Worm (Caenorhabditis elegans) whole organism, L4 larva: ENCODE measurements around the gene F23B2.10.
A peak's percentile ranks its signal among the peaks of the same experiment; 100 is the strongest.

Source experiments
- F44E2.7 ChIP-seq: fragments of 200-800 bp; sonication (Bioruptor generic); IDR thresholded peaks from 2 replicates; pipeline ENCODE4 v2.1.2; 2022; ENCODE audit warnings: missing genetic modification characterization, missing compliant biosample characterization
- R02D3.7 ChIP-seq: fragments of 150-350 bp; sonication (generic microtip); optimal IDR thresholded peaks from 3 replicates; lab custom pipeline; 2014; ENCODE audit warnings: missing biosample characterization, missing genetic modification characterization
- T20F7.1 ChIP-seq: fragments of 200-800 bp; sonication (Bioruptor generic); optimal IDR thresholded peaks from 2 replicates; lab custom pipeline; 2018; ENCODE audit warnings: mild to moderate bottlenecking, missing genetic modification characterization, missing compliant biosample characterization
- Y48G9A.11 ChIP-seq: fragments of 200-800 bp; sonication (Bioruptor generic); IDR thresholded peaks from 2 replicates; pipeline ENCODE4 v1.3.6; 2022; ENCODE audit warnings: missing genetic modification reagents, missing genetic modification characterization, missing compliant biosample characterization
- Y5F2A.4 ChIP-seq: fragments of 200-800 bp; sonication (Bioruptor generic); optimal IDR thresholded peaks from 2 replicates; lab custom pipeline; 2018; ENCODE audit warnings: mild to moderate bottlenecking, missing genetic modification characterization, missing compliant biosample characterization
- Y75B8A.6 ChIP-seq: fragments of 200-800 bp; sonication (Bioruptor generic); IDR thresholded peaks from 2 replicates; pipeline ENCODE4 v1.3.6; 2022; ENCODE audit warnings: missing genetic modification reagents, missing genetic modification characterization, missing compliant biosample characterization
- aha-1 ChIP-seq: fragments of 150-350 bp; peaks from one replicate; lab custom pipeline; 2014; ENCODE audit warnings: missing biosample characterization, missing genetic modification characterization
- aly-2 ChIP-seq: sonication (generic microtip); optimal IDR thresholded peaks from 2 replicates; lab custom pipeline; 2018; ENCODE audit warnings: missing biosample characterization, missing genetic modification characterization
- ceh-28 ChIP-seq: fragments of 150-350 bp; optimal IDR thresholded peaks from 2 replicates; lab custom pipeline; 2014; ENCODE audit warnings: missing biosample characterization, missing genetic modification reagents, missing genetic modification characterization
- ceh-82 ChIP-seq: sonication (generic microtip); optimal IDR thresholded peaks from 2 replicates; lab custom pipeline; 2017; ENCODE audit warnings: missing biosample characterization, missing genetic modification characterization
- ctbp-1 ChIP-seq: fragments of 200-800 bp; sonication (Bioruptor generic); IDR thresholded peaks from 2 replicates; pipeline ENCODE4 v1.3.6; 2022; ENCODE audit warnings: missing genetic modification reagents, missing genetic modification characterization, missing compliant biosample characterization
- daf-12 ChIP-seq: fragments of 150-350 bp; optimal IDR thresholded peaks from 2 replicates; lab custom pipeline; 2014; ENCODE audit warnings: missing biosample characterization, missing genetic modification reagents, missing genetic modification characterization
- daf-16 ChIP-seq, 3 experiments: sonication (generic microtip); optimal IDR thresholded peaks; 2 replicates each; lab custom pipeline; 2016 to 2017; ENCODE audit warnings: missing genetic modification characterization in 3 of 3, missing genetic modification reagents in 3 of 3, mild to moderate bottlenecking in 2 of 3, missing compliant biosample characterization in 2 of 3, missing biosample characterization in 1 of 3, moderate library complexity in 1 of 3
- dmd-6 ChIP-seq: fragments of 200-800 bp; sonication (Bioruptor generic); IDR thresholded peaks from 2 replicates; pipeline ENCODE4 v1.3.6; 2022; ENCODE audit warnings: missing genetic modification reagents, missing genetic modification characterization, missing compliant biosample characterization
- egl-43 ChIP-seq: fragments of 200-800 bp; sonication (Bioruptor generic); IDR thresholded peaks from 2 replicates; pipeline ENCODE4 v1.3.6; 2022; ENCODE audit warnings: missing genetic modification reagents, missing genetic modification characterization, missing compliant biosample characterization
- fkh-10 ChIP-seq: fragments of 150-350 bp; optimal IDR thresholded peaks from 2 replicates; lab custom pipeline; 2014; ENCODE audit warnings: missing biosample characterization, missing genetic modification reagents, missing genetic modification characterization
- gei-8 ChIP-seq: fragments of 200-800 bp; sonication (Bioruptor generic); optimal IDR thresholded peaks from 2 replicates; lab custom pipeline; 2018; ENCODE audit warnings: mild to moderate bottlenecking, missing genetic modification characterization, missing compliant biosample characterization
- hlh-11 ChIP-seq: fragments of 200-800 bp; sonication (Bioruptor generic); optimal IDR thresholded peaks from 2 replicates; lab custom pipeline; 2018; ENCODE audit warnings: mild to moderate bottlenecking, missing genetic modification characterization, missing compliant biosample characterization
- hmg-1.1 ChIP-seq: fragments of 200-800 bp; sonication (Bioruptor generic); IDR thresholded peaks from 2 replicates; pipeline ENCODE4 v1.3.6; 2022; ENCODE audit warnings: missing genetic modification reagents, missing genetic modification characterization, missing compliant biosample characterization
- lin-1 ChIP-seq: fragments of 200-800 bp; sonication (Bioruptor generic); IDR thresholded peaks from 2 replicates; pipeline ENCODE4 v1.3.6; 2022; ENCODE audit warnings: missing genetic modification reagents, missing genetic modification characterization, missing compliant biosample characterization
- lin-15B ChIP-seq: fragments of 150-350 bp; sonication (generic microtip); optimal IDR thresholded peaks from 3 replicates; lab custom pipeline; 2014; ENCODE audit warnings: missing biosample characterization, missing genetic modification characterization
- lin-38 ChIP-seq: fragments of 200-800 bp; sonication (Bioruptor generic); IDR thresholded peaks from 2 replicates; pipeline ENCODE4 v1.3.6; 2022; ENCODE audit warnings: missing genetic modification reagents, missing genetic modification characterization, missing compliant biosample characterization
- lin-39 ChIP-seq: fragments of 150-350 bp; optimal IDR thresholded peaks from 2 replicates; lab custom pipeline; 2014; ENCODE audit warnings: missing biosample characterization, missing genetic modification reagents, missing genetic modification characterization
- madf-5 ChIP-seq, 2 experiments: fragments of 200-800 bp; sonication (Bioruptor generic); IDR thresholded peaks; 2 replicates each; pipeline ENCODE4 v1.3.6; 2022; ENCODE audit warnings: missing compliant biosample characterization in 2 of 2, missing genetic modification characterization in 2 of 2
- mep-1 ChIP-seq: fragments of 150-350 bp; sonication (generic microtip); optimal IDR thresholded peaks from 3 replicates; lab custom pipeline; 2014; ENCODE audit warnings: missing biosample characterization, missing genetic modification characterization
- mxl-2 ChIP-seq: fragments of 200-800 bp; sonication (Bioruptor generic); conservative IDR thresholded peaks from 2 replicates; pipeline ENCODE4 v1.3.6; 2022; ENCODE audit warnings: missing genetic modification reagents, missing genetic modification characterization, missing compliant biosample characterization
- mxl-3 ChIP-seq: fragments of 200-800 bp; sonication (Bioruptor generic); optimal IDR thresholded peaks from 2 replicates; lab custom pipeline; 2018; ENCODE audit warnings: mild to moderate bottlenecking, missing genetic modification characterization, missing compliant biosample characterization
- nhr-102 ChIP-seq: sonication (generic microtip); optimal IDR thresholded peaks from 2 replicates; lab custom pipeline; 2016; ENCODE audit warnings: mild to moderate bottlenecking, missing genetic modification characterization, moderate library complexity, missing compliant biosample characterization
- nhr-28 ChIP-seq: fragments of 150-350 bp; optimal IDR thresholded peaks from 2 replicates; lab custom pipeline; 2014; ENCODE audit warnings: missing biosample characterization, missing genetic modification characterization
- nhr-41 ChIP-seq: fragments of 200-800 bp; sonication (Bioruptor generic); IDR thresholded peaks from 2 replicates; pipeline ENCODE4 v1.3.6; 2022; ENCODE audit warnings: missing genetic modification reagents, missing genetic modification characterization, missing compliant biosample characterization
- php-3 ChIP-seq: fragments of 200-800 bp; sonication (Bioruptor generic); IDR thresholded peaks from 2 replicates; pipeline ENCODE4 v1.3.6; 2022; ENCODE audit warnings: missing genetic modification reagents, missing genetic modification characterization, missing compliant biosample characterization
- pqm-1 ChIP-seq: sonication (generic microtip); optimal IDR thresholded peaks from 2 replicates; lab custom pipeline; 2017; ENCODE audit warnings: missing biosample characterization, missing genetic modification characterization
- sdz-12 ChIP-seq: fragments of 200-800 bp; sonication (Bioruptor generic); optimal IDR thresholded peaks from 2 replicates; lab custom pipeline; 2018; ENCODE audit warnings: mild to moderate bottlenecking, missing genetic modification characterization, missing compliant biosample characterization
- skn-1 ChIP-seq: fragments of 150-350 bp; optimal IDR thresholded peaks from 2 replicates; lab custom pipeline; 2014; ENCODE audit warnings: missing biosample characterization, missing genetic modification characterization
- spr-1 ChIP-seq: sonication (generic microtip); optimal IDR thresholded peaks from 2 replicates; lab custom pipeline; 2016; ENCODE audit warnings: mild to moderate bottlenecking, missing genetic modification characterization, missing compliant biosample characterization
- tag-97 ChIP-seq: fragments of 200-800 bp; sonication (Bioruptor generic); IDR thresholded peaks from 2 replicates; pipeline ENCODE4 v1.3.6; 2022; ENCODE audit warnings: missing genetic modification characterization, missing compliant biosample characterization
- tra-1 ChIP-seq: fragments of 200-800 bp; sonication (Bioruptor generic); IDR thresholded peaks from 2 replicates; pipeline ENCODE4 v1.3.6; 2022; ENCODE audit warnings: missing genetic modification reagents, missing genetic modification characterization, missing compliant biosample characterization
- unc-130 ChIP-seq: sonication (generic microtip); optimal IDR thresholded peaks from 2 replicates; lab custom pipeline; 2016; ENCODE audit warnings: missing genetic modification reagents, missing genetic modification characterization, missing compliant biosample characterization
- zag-1 ChIP-seq: fragments of 150-350 bp; optimal IDR thresholded peaks from 2 replicates; lab custom pipeline; 2014; ENCODE audit warnings: missing biosample characterization, missing genetic modification characterization
- zip-11 ChIP-seq: fragments of 200-800 bp; sonication (Bioruptor generic); IDR thresholded peaks from 2 replicates; pipeline ENCODE4 v1.3.6; 2022; ENCODE audit warnings: missing genetic modification characterization, missing compliant biosample characterization
- ztf-11 ChIP-seq: fragments of 150-350 bp; optimal IDR thresholded peaks from 2 replicates; lab custom pipeline; 2014; ENCODE audit warnings: missing biosample characterization, missing genetic modification characterization
- ztf-7 ChIP-seq: fragments of 150-350 bp; optimal IDR thresholded peaks from 2 replicates; lab custom pipeline; 2014; ENCODE audit warnings: missing biosample characterization, missing genetic modification characterization

The F23B2.10 gene

DNA sequence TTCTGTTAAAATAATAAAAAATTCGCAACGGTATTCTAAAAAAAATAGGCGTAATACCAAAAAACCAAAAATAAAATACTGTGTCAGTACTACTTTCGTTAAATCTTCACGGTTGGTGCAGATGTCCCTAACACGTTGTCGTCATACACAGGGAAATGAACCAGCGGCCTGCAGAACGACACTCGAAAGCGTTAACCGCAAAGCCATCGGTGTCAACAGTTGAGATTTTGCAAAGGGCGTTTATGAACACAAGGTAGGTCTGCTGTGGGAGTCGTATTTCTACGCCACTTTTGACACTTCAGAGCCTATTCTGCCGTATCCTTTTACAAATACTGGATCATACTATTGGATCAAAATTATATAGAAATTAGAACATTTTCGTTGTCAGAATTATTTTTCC, 37.0 kb upstream of the F23B2.10 start (continued):
- TF ChIP-seq ctbp-1 (GFP tag; lab: Robert Waterston, UW), result peak; percentile 85
- peak; percentile 30 for TF ChIP-seq Y5F2A.4 (GFP tag; lab: Kevin White, UChicago)
- no peak for TF ChIP-seq tag-97 (GFP tag; lab: Robert Waterston, UW)
- no peak for TF ChIP-seq R02D3.7 (tag; lab: Kevin White, UChicago)
- peak; percentile 79 for TF ChIP-seq T20F7.1
- no peak; the same call in 1 of the 2 replicates for TF ChIP-seq lin-38 (GFP tag; lab: Robert Waterston, UW)
- TF ChIP-seq hmg-1.1 (GFP tag; lab: Robert Waterston, UW), result peak; percentile 79
- TF ChIP-seq lin-39 (tag; lab: Kevin White, UChicago), result no peak
- peak; percentile 66 for TF ChIP-seq unc-130 (GFP tag; lab: Kevin White, UChicago)
- no peak for TF ChIP-seq skn-1 (tag; lab: Kevin White, UChicago)
- TF ChIP-seq ztf-7 (tag; lab: Kevin White, UChicago), result peak; percentile 62
- no peak for TF ChIP-seq aly-2 (tag; lab: Kevin White, UChicago)
- no peak for TF ChIP-seq sdz-12
- no peak for TF ChIP-seq ceh-82 (tag; lab: Kevin White, UChicago)
- TF ChIP-seq Y75B8A.6 (GFP tag; lab: Robert Waterston, UW), result no peak; the same call in 1 of the 2 replicates
- TF ChIP-seq aha-1 (tag; lab: Kevin White, UChicago), result peak; percentile 87
- TF ChIP-seq mxl-2, result no peak
- TF ChIP-seq zip-11 (GFP tag; lab: Robert Waterston, UW), result peak; percentile 81; the same call in 1 of the 2 replicates
- TF ChIP-seq gei-8 (GFP tag; lab: Kevin White, UChicago), result peak; percentile 72
- no peak for TF ChIP-seq egl-43 (GFP tag; lab: Robert Waterston, UW)
- TF ChIP-seq daf-16 (GFP tag; optimal IDR thresholded peaks at IDR 0.05; lab: Kevin White, UChicago), result peak; percentile 17 to 89
- no peak for TF ChIP-seq daf-16 (tag; optimal IDR thresholded peaks at IDR 0.05; lab: Kevin White, UChicago)
- TF ChIP-seq nhr-41 (GFP tag; lab: Robert Waterston, UW), result no peak
- TF ChIP-seq madf-5 (GFP tag; IDR thresholded peaks at IDR 0.05; lab: Robert Waterston, UW), result peak; percentile 42 to 56; a peak in 2 of 4 replicates
- peak; percentile 90 for TF ChIP-seq mxl-3 (GFP tag; lab: Kevin White, UChicago)
- no peak for TF ChIP-seq spr-1 (tag; lab: Kevin White, UChicago)
- no peak for TF ChIP-seq ceh-28 (tag; lab: Kevin White, UChicago)
- peak; percentile 75 for TF ChIP-seq tra-1 (GFP tag; lab: Robert Waterston, UW)
- peak; percentile 59 for TF ChIP-seq nhr-28 (tag; lab: Kevin White, UChicago)
- no peak for TF ChIP-seq daf-12 (tag; lab: Kevin White, UChicago)
- TF ChIP-seq fkh-10 (GFP tag; lab: Kevin White, UChicago), result peak; percentile 40

DNA sequence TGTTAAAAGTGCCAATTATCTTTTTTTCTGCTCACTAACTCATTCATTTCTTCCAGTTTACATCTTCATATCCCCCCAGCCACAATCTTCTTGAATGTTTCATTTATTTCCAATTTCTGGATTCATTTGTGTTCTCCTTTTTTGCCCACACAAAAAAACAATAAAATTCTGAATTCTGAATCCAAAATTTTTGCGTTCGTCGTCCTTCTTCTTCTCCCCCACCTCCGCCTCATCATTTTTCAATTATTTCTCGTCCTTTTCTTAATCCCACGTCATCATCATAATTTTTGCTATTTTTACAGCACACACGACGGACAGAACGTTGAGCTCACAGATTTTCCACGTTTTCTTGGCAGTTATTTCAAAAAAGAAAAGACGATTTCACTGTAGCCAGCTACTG, 30.4 kb upstream of the F23B2.10 start, which contains the start of gene C07C7.1:
Gene C07C7.1, plus strand, starts transcription at position 301 of the 400 bp plus-strand sequence.
- TF ChIP-seq spr-1 (tag; lab: Kevin White, UChicago) (no peak), nhr-102 (tag; lab: Kevin White, UChicago) (no peak)

DNA sequence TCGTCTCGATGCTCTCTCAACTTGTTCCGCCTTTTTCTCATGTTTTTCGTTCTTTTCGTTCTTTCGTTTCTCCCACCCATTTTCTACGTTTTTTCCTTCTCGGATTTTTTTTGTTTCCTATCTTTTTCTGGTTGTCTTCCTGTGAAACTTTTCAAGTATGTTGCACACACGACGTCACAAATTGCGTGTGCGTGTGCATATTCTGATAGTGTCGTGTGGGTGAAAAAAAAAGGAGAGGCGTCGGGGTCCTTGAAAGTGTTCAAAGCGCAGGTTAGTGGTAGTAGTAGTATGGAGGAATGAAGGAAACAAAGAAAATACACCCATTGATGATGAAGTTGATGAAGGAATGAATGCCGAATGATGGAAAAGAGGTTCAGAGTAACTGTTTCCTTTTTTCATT, 15.6 kb upstream of the F23B2.10 start:
- TF ChIP-seq nhr-28 (tag; lab: Kevin White, UChicago) (no peak), ceh-82 (tag; lab: Kevin White, UChicago) (no peak), fkh-10 (GFP tag; lab: Kevin White, UChicago) (peak; percentile 75), mep-1 (tag; lab: Kevin White, UChicago) (no peak), Y48G9A.11 (GFP tag; lab: Robert Waterston, UW) (no peak)
- TF ChIP-seq, all 104 proteins: peak for 1

ce11 chrIV:9165681-9166080, 11.5 kb upstream of the F23B2.10 start, which contains the start of gene C07C7.3:
Gene C07C7.3 (plus strand): TSS chrIV:9166051.
- TF ChIP-seq nhr-102 (tag; lab: Kevin White, UChicago) (no peak), lin-15B (tag; lab: Kevin White, UChicago) (no peak), dmd-6 (GFP tag; lab: Robert Waterston, UW) (no peak), Y48G9A.11 (GFP tag; lab: Robert Waterston, UW) (no peak), ztf-11 (tag; lab: Kevin White, UChicago) (no peak), hlh-11 (tag; lab: Kevin White, UChicago) (no peak), ctbp-1 (GFP tag; lab: Robert Waterston, UW) (no peak), F44E2.7 (GFP tag; lab: Robert Waterston, UW) (no peak), lin-1 (no peak), pqm-1 (peak; percentile 31), zag-1 (tag; lab: Kevin White, UChicago) (no peak), mep-1 (tag; lab: Kevin White, UChicago) (no peak), daf-16 (GFP tag; optimal IDR thresholded peaks at IDR 0.05; lab: Kevin White, UChicago) (no peak), daf-16 (tag; optimal IDR thresholded peaks at IDR 0.05; lab: Kevin White, UChicago) (peak; percentile 53), php-3 (GFP tag; lab: Robert Waterston, UW) (peak; percentile 97)
